Fruit fly (Drosophila melanogaster): ENCODE measurements around the gene Tango2.

- no peak for TF ChIP-seq psq (optimal IDR thresholded peaks at IDR 0.05)
- TF ChIP-seq h (optimal IDR thresholded peaks at IDR 0.05) = no peak
- no peak for TF ChIP-seq ttk (optimal IDR thresholded peaks at IDR 0.05)
Observed at dm6 chrX:13579322-13579721, 37.5 kb upstream of the Tango2 start.

Measured in Kc167 (cell line).